Fruit fly (Drosophila melanogaster): ENCODE measurements around the gene SAK.

Gene SAK

DNA sequence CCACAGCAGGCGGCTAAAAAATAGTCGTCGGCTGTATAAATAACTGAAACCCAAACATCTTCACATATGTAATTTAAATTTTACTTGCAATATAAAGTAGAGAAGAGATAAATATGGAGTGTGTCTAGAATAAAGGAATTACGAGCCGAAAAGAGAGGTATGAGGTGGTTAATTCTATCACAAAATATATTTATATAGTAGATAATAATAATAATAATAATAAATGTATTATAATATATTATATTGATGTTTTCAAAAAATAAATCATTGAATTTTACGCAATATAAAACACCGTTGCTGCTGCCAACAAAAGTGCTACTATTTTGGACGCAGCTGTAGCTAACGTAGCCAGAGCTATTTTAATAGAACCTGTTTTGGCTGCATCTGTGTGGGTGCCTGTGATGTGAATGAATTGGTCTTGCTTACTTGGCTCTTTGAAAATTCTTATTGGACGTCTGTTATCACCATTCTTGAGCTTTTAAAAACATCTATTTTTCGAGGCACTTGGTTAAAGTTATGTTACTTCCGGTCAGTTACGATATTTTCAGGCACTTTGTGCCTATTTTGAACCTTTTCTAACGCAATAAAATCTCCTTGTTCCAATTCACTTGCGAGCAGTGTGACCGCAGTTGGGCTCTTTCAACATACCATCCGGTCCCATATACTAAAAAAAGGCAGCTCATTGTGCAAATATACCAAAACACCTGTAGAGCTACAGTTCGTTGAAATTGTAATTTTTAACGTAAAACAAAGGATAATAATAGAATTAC, 18.6 kb downstream of the SAK start, which contains the start of gene Hr78 (continued):
- TF ChIP-seq Hand (GFP tag; optimal IDR thresholded peaks at IDR 0.05) (peak; percentile 86), lola (GFP tag; optimal IDR thresholded peaks at IDR 0.05) (peak in 1 of 3 experiments; percentile 76), CG16815 (GFP tag; optimal IDR thresholded peaks at IDR 0.05) (peak; percentile 61), Bdp1 (GFP tag; optimal IDR thresholded peaks at IDR 0.05) (no peak), bbx (GFP tag; IDR thresholded peaks at IDR 0.05; ENCODE audit: partially characterized antibody) (no peak), CG33557 (GFP tag; optimal IDR thresholded peaks at IDR 0.05) (peak; percentile 67), Sry-β (GFP tag; optimal IDR thresholded peaks at IDR 0.05) (no peak), Vsx1 (GFP tag; optimal IDR thresholded peaks at IDR 0.05) (no peak), slp2 (GFP tag; optimal IDR thresholded peaks at IDR 0.05) (peak; percentile 34), fd96Cb (tag; optimal IDR thresholded peaks at IDR 0.05) (peak; percentile 64), CG18619 (GFP tag; optimal IDR thresholded peaks at IDR 0.05) (peak; percentile 74), sima (GFP tag; optimal IDR thresholded peaks at IDR 0.05) (no peak), CG17568 (GFP tag; optimal IDR thresholded peaks at IDR 0.05) (peak; percentile 76), tap (tag; optimal IDR thresholded peaks at IDR 0.05) (peak; percentile 69), D (optimal IDR thresholded peaks at IDR 0.05) (no peak), D (GFP tag; optimal IDR thresholded peaks at IDR 0.05) (peak; percentile 81), nau (GFP tag; optimal IDR thresholded peaks at IDR 0.05) (no peak), CG12071 (GFP tag; optimal IDR thresholded peaks at IDR 0.05) (peak; percentile 18), rib (GFP tag; IDR thresholded peaks at IDR 0.05) (no peak), CG6765 (GFP tag; optimal IDR thresholded peaks at IDR 0.05) (peak; percentile 90), tin (GFP tag; optimal IDR thresholded peaks at IDR 0.05) (peak; percentile 51), z (GFP tag; IDR thresholded peaks at IDR 0.05) (no peak), CG3065 (GFP tag; optimal IDR thresholded peaks at IDR 0.05) (peak; percentile 24), CG11085 (GFP tag; IDR thresholded peaks at IDR 0.05) (peak; percentile 65; the same call in 1 of the 2 replicates), trh (GFP tag; optimal IDR thresholded peaks at IDR 0.05) (peak; percentile 16), Fer1 (GFP tag; optimal IDR thresholded peaks at IDR 0.05) (peak; percentile 90), CG6254 (GFP tag; optimal IDR thresholded peaks at IDR 0.05) (peak; percentile 72), Ptx1 (GFP tag; IDR thresholded peaks at IDR 0.05) (peak; percentile 72), sens-2 (GFP tag; IDR thresholded peaks at IDR 0.05) (peak; percentile 6; the same call in 1 of the 2 replicates), CG10543 (GFP tag; optimal IDR thresholded peaks at IDR 0.05) (peak; percentile 72), sim (GFP tag; IDR thresholded peaks at IDR 0.05) (no peak), ap (GFP tag; IDR thresholded peaks at IDR 0.05) (peak; percentile 47; the same call in 1 of the 2 replicates), lov (optimal IDR thresholded peaks at IDR 0.05) (no peak), lov (GFP tag; IDR thresholded peaks at IDR 0.05) (0 out of 3 replicates have a peak, but pooled peaks have one; percentile 54), C15 (GFP tag; IDR thresholded peaks at IDR 0.05) (no peak), CG15514 (GFP tag; optimal IDR thresholded peaks at IDR 0.05) (peak; percentile 52), bcd (GFP tag; optimal IDR thresholded peaks at IDR 0.05) (peak; percentile 74), CG3847 (GFP tag; IDR thresholded peaks at IDR 0.05) (peak; percentile 40; the same call in 1 of the 2 replicates), sens (GFP tag) (peak; percentile 88), CkIIα-i1 (GFP tag; IDR thresholded peaks at IDR 0.05) (no peak), cad (GFP tag; optimal IDR thresholded peaks at IDR 0.05) (peak; percentile 21), HmgZ (tag; optimal IDR thresholded peaks at IDR 0.05) (peak; percentile 22), pan (optimal IDR thresholded peaks at IDR 0.05) (no peak), pan (GFP tag; optimal IDR thresholded peaks at IDR 0.05 in 1 of 2, IDR thresholded peaks at IDR 0.05 in 1 of 2) (peak in 1 of 2 experiments; percentile 62), HLHmδ (GFP tag; optimal IDR thresholded peaks at IDR 0.05) (no peak), Optix (GFP tag; IDR thresholded peaks at IDR 0.05) (peak; percentile 43; the same call in 1 of the 3 replicates), D19B (GFP tag; optimal IDR thresholded peaks at IDR 0.05) (peak; percentile 69), slbo (GFP tag; IDR thresholded peaks at IDR 0.05) (peak; percentile 74), Adf1 (GFP tag; IDR thresholded peaks at IDR 0.05) (no peak; the same call in 1 of the 2 replicates), Lhr (GFP tag; optimal IDR thresholded peaks at IDR 0.05) (peak; percentile 51)

Data from whole organism, embryonic.